Fruit fly (Drosophila melanogaster) Kc167 (cell line): Measurements from ENCODE around the gene Sxl.

Source experiments
- Sin3A ChIP-seq: fragments of >200 bp; optimal IDR thresholded peaks from 2 replicates; lab custom pipeline; 2018; ENCODE audit warnings: missing external identifiers
- h ChIP-seq: fragments of >200 bp; optimal IDR thresholded peaks from 3 replicates; lab custom pipeline; 2018; ENCODE audit warnings: missing external identifiers
- psq ChIP-seq: fragments of >200 bp; optimal IDR thresholded peaks from 2 replicates; lab custom pipeline; 2017; ENCODE audit warnings: missing external identifiers
- ttk ChIP-seq: sonication (Bioruptor generic); optimal IDR thresholded peaks from 2 replicates; lab custom pipeline; 2017; ENCODE audit warnings: missing external identifiers

- TF ChIP-seq h: no peak
- no peak for TF ChIP-seq psq (lab: Kevin White, UChicago)
- no peak for TF ChIP-seq Sin3A (lab: Kevin White, UChicago)
- no peak for TF ChIP-seq ttk (lab: Kevin White, UChicago)
Measured at dm6 chrX:7063563-7063962, 34.3 kb downstream of the Sxl start.
